Fruit fly (Drosophila melanogaster): ENCODE data around the gene Wnt10.

dm6 chr2L:7340139-7340538 lies 23.0 kb upstream of the Wnt10 start:
- TF ChIP-seq CrebB (tag; optimal IDR thresholded peaks at IDR 0.05) (no peak), Opbp (GFP tag; IDR thresholded peaks at IDR 0.05; ENCODE audit: partially characterized antibody) (no peak), CG18764 (GFP tag; optimal IDR thresholded peaks at IDR 0.05) (no peak), CG10147 (GFP tag; optimal IDR thresholded peaks at IDR 0.05) (no peak), Lpt (GFP tag; optimal IDR thresholded peaks at IDR 0.05) (no peak), Gug (GFP tag; IDR thresholded peaks at IDR 0.05) (no peak), p53 (GFP tag; optimal IDR thresholded peaks at IDR 0.05) (no peak), CG32772 (GFP tag; IDR thresholded peaks at IDR 0.05) (no peak)
